Worm (Caenorhabditis elegans): ENCODE measurements around the gene W04G3.7.

- TF ChIP-seq unc-62 (GFP tag; optimal IDR thresholded peaks at IDR 0.05) (no peak), fos-1 (tag; optimal IDR thresholded peaks at IDR 0.05) (no peak), nhr-76 (tag; optimal IDR thresholded peaks at IDR 0.05) (no peak), ceh-82 (tag; optimal IDR thresholded peaks at IDR 0.05) (no peak), pag-3 (tag; optimal IDR thresholded peaks at IDR 0.05; ENCODE audit: borderline replicate concordance, insufficient read depth) (no peak), C16A3.4 (tag; optimal IDR thresholded peaks at IDR 0.05) (no peak), rnt-1 (tag; optimal IDR thresholded peaks at IDR 0.05) (no peak), skn-1 (tag; optimal IDR thresholded peaks at IDR 0.05) (no peak), mep-1 (tag; optimal IDR thresholded peaks at IDR 0.05) (no peak), efl-1 (optimal IDR thresholded peaks at IDR 0.05) (no peak), efl-1 (GFP tag; optimal IDR thresholded peaks at IDR 0.05 in 1 of 2) (no peak), snpc-4 (tag; optimal IDR thresholded peaks at IDR 0.05) (no peak), nhr-90 (tag; optimal IDR thresholded peaks at IDR 0.05; ENCODE audit: poor library complexity) (no peak), hlh-4 (tag; optimal IDR thresholded peaks at IDR 0.05) (no peak), zip-4 (GFP tag; optimal IDR thresholded peaks at IDR 0.05) (no peak)
These were observed 23.2 kb downstream of the W04G3.7 start, which contains the start of gene lpr-5 for ce11 chrX:11061904-11062303.
